Fruit fly (Drosophila melanogaster) whole organism, embryonic: Measurements from ENCODE around the gene dachs.

Experiments used
- Asciz ChIP-seq: fragments of 200-800 bp; sonication (Bioruptor generic); optimal IDR thresholded peaks from 2 replicates; lab custom pipeline; 2017; ENCODE audit warnings: missing biosample characterization, mild to moderate bottlenecking, missing genetic modification characterization, missing genetic modification reagents
- CG10654 ChIP-seq: fragments of 200-800 bp; sonication (Bioruptor generic); optimal IDR thresholded peaks from 2 replicates; lab custom pipeline; 2016; ENCODE audit warnings: missing biosample characterization, missing genetic modification characterization
- CG1233 ChIP-seq: fragments of 200-800 bp; sonication (Bioruptor generic); optimal IDR thresholded peaks from 4 replicates; lab custom pipeline; 2018; ENCODE audit warnings: missing biosample characterization, mild to moderate bottlenecking, missing genetic modification characterization
- CG14014 ChIP-seq: fragments of 200-800 bp; sonication (Bioruptor generic); IDR thresholded peaks from 2 replicates; pipeline ENCODE4 v1.3.6; 2022; ENCODE audit warnings: missing biosample characterization, missing genetic modification characterization
- CG15073 ChIP-seq: fragments of 200-800 bp; sonication (Bioruptor generic); optimal IDR thresholded peaks from 2 replicates; lab custom pipeline; 2016; ENCODE audit warnings: missing biosample characterization, missing genetic modification characterization
- CG15479 ChIP-seq: fragments of 200-800 bp; sonication (Bioruptor generic); optimal IDR thresholded peaks from 3 replicates; lab custom pipeline; 2019; ENCODE audit warnings: missing biosample characterization, mild to moderate bottlenecking, missing genetic modification characterization, moderate library complexity
- CG17568 ChIP-seq: fragments of 200-800 bp; sonication (Bioruptor generic); optimal IDR thresholded peaks from 2 replicates; lab custom pipeline; 2018; ENCODE audit warnings: missing biosample characterization, mild to moderate bottlenecking, missing genetic modification characterization, moderate library complexity
- CG18262 ChIP-seq: fragments of 200-800 bp; optimal IDR thresholded peaks from 3 replicates; lab custom pipeline; 2019; ENCODE audit warnings: missing biosample characterization, mild to moderate bottlenecking, missing genetic modification characterization, moderate library complexity
- CG18476 ChIP-seq: fragments of 200-800 bp; sonication (Bioruptor generic); optimal IDR thresholded peaks from 2 replicates; lab custom pipeline; 2016; ENCODE audit warnings: missing biosample characterization, mild to moderate bottlenecking, missing genetic modification characterization
- CG2202 ChIP-seq: fragments of 200-800 bp; sonication (Bioruptor generic); optimal IDR thresholded peaks from 2 replicates; lab custom pipeline; 2018; ENCODE audit warnings: missing biosample characterization, mild to moderate bottlenecking, missing genetic modification characterization
- CG32772 ChIP-seq: fragments of 200-800 bp; sonication (Bioruptor generic); IDR thresholded peaks from 2 replicates; pipeline ENCODE4 v1.3.6; 2022; ENCODE audit warnings: missing biosample characterization, missing genetic modification characterization
- CG34224 ChIP-seq: fragments of 200-800 bp; sonication (Bioruptor generic); IDR thresholded peaks from 3 replicates; pipeline ENCODE4 v1.3.6; 2022; ENCODE audit warnings: missing biosample characterization, missing genetic modification characterization; ENCODE audit not compliant: partially characterized antibody
- CG3847 ChIP-seq: fragments of 200-800 bp; sonication (Bioruptor generic); IDR thresholded peaks from 2 replicates; pipeline ENCODE4 v1.3.6; 2022; ENCODE audit warnings: missing biosample characterization, missing genetic modification characterization
- CG4282 ChIP-seq: fragments of 200-800 bp; sonication (Bioruptor generic); optimal IDR thresholded peaks from 2 replicates; lab custom pipeline; 2016; ENCODE audit warnings: missing biosample characterization, missing genetic modification characterization
- CG43689 ChIP-seq: fragments of 200-800 bp; sonication (Bioruptor generic); IDR thresholded peaks from 2 replicates; pipeline ENCODE4 v1.3.6; 2022; ENCODE audit warnings: missing biosample characterization, missing genetic modification characterization
- CG6272 ChIP-seq: fragments of 200-800 bp; sonication (Bioruptor generic); IDR thresholded peaks from 2 replicates; pipeline ENCODE4 v1.3.6; 2022; ENCODE audit warnings: missing biosample characterization, missing genetic modification characterization
- CG6683 ChIP-seq: fragments of 200-800 bp; sonication (Bioruptor generic); optimal IDR thresholded peaks from 2 replicates; lab custom pipeline; 2017; ENCODE audit warnings: missing biosample characterization, mild to moderate bottlenecking, missing genetic modification characterization, missing genetic modification reagents
- CG7372 ChIP-seq: fragments of 200-800 bp; sonication (Bioruptor generic); IDR thresholded peaks from 2 replicates; pipeline ENCODE4 v1.3.6; 2022; ENCODE audit warnings: missing biosample characterization, missing genetic modification characterization
- CG8944 ChIP-seq: fragments of 200-800 bp; sonication (Bioruptor generic); optimal IDR thresholded peaks from 3 replicates; lab custom pipeline; 2016; ENCODE audit warnings: missing biosample characterization, missing genetic modification characterization
- CG9609 ChIP-seq: fragments of 200-800 bp; sonication (Bioruptor generic); optimal IDR thresholded peaks from 3 replicates; lab custom pipeline; 2016; ENCODE audit warnings: missing biosample characterization, missing genetic modification characterization
- CG9797 ChIP-seq: fragments of 200-800 bp; sonication (Bioruptor generic); optimal IDR thresholded peaks from 3 replicates; lab custom pipeline; 2018; ENCODE audit warnings: missing biosample characterization, mild to moderate bottlenecking, missing genetic modification characterization
- D ChIP-seq, 2 experiments: fragments of 200-800 bp in 1 of 2; fragments of >200 bp in 1 of 2; sonication (Bioruptor generic) in 1 of 2; optimal IDR thresholded peaks; 2 replicates in 1 of 2; 3 replicates in 1 of 2; lab custom pipeline; 2017; ENCODE audit warnings: mild to moderate bottlenecking in 1 of 2, missing biosample characterization in 1 of 2, missing genetic modification characterization in 1 of 2, missing genetic modification reagents in 1 of 2
- Fer3 ChIP-seq: fragments of 200-800 bp; sonication (Bioruptor generic); optimal IDR thresholded peaks from 2 replicates; lab custom pipeline; 2018; ENCODE audit warnings: missing biosample characterization, mild to moderate bottlenecking, missing genetic modification characterization, moderate library complexity
- Med ChIP-seq: fragments of 200-800 bp; sonication (Bioruptor generic); peaks from one replicate; lab custom pipeline; 2016; ENCODE audit warnings: missing biosample characterization, missing genetic modification characterization, mild to moderate bottlenecking, inconsistent platforms, moderate library complexity
- Myb ChIP-seq: fragments of 200-800 bp; sonication (Bioruptor generic); optimal IDR thresholded peaks from 2 replicates; lab custom pipeline; 2016; ENCODE audit warnings: missing biosample characterization, missing genetic modification characterization
- NC2α ChIP-seq: fragments of 200-800 bp; sonication (Bioruptor generic); optimal IDR thresholded peaks from 2 replicates; lab custom pipeline; 2016; ENCODE audit warnings: missing biosample characterization, missing genetic modification characterization
- NFAT ChIP-seq: fragments of 200-800 bp; sonication (Bioruptor generic); IDR thresholded peaks from 2 replicates; pipeline ENCODE4 v1.3.6; 2022; ENCODE audit warnings: missing biosample characterization, missing genetic modification characterization
- Trl ChIP-seq, 3 experiments: fragments of >200 bp in 2 of 3; fragments of 200-800 bp in 1 of 3; sonication (Bioruptor generic) in 1 of 3; optimal IDR thresholded peaks; 2 replicates in 1 of 3; 3 replicates in 2 of 3; lab custom pipeline; 2016 to 2017; ENCODE audit warnings: missing biosample characterization in 1 of 3, missing genetic modification characterization in 1 of 3
- ab ChIP-seq: fragments of 200-800 bp; sonication (Bioruptor generic); optimal IDR thresholded peaks from 2 replicates; lab custom pipeline; 2016; ENCODE audit warnings: missing biosample characterization, missing genetic modification characterization
- ara ChIP-seq: fragments of 200-800 bp; sonication (Bioruptor generic); IDR thresholded peaks from 2 replicates; pipeline ENCODE4 v1.3.6; 2022; ENCODE audit warnings: missing biosample characterization, missing genetic modification characterization
- az2 ChIP-seq: fragments of 200-800 bp; sonication (Bioruptor generic); optimal IDR thresholded peaks from 3 replicates; lab custom pipeline; 2016; ENCODE audit warnings: missing biosample characterization, missing genetic modification characterization
- cad ChIP-seq: fragments of >200 bp; optimal IDR thresholded peaks from 2 replicates; lab custom pipeline; 2017; ENCODE audit warnings: missing biosample characterization, missing genetic modification characterization
- corto ChIP-seq: fragments of 200-800 bp; sonication (Bioruptor generic); optimal IDR thresholded peaks from 2 replicates; lab custom pipeline; 2016; ENCODE audit warnings: missing biosample characterization, mild to moderate bottlenecking, missing genetic modification characterization, moderate library complexity
- croc ChIP-seq: fragments of 200-800 bp; sonication (Bioruptor generic); conservative IDR thresholded peaks from 3 replicates; pipeline ENCODE4 v1.3.6; 2022; ENCODE audit warnings: missing biosample characterization, missing genetic modification characterization
- da ChIP-seq: fragments of 200-800 bp; sonication (Bioruptor generic); optimal IDR thresholded peaks from 2 replicates; lab custom pipeline; 2016; ENCODE audit warnings: missing biosample characterization, missing genetic modification characterization
- disco-r ChIP-seq: fragments of 200-800 bp; sonication (Bioruptor generic); optimal IDR thresholded peaks from 2 replicates; lab custom pipeline; 2016; ENCODE audit warnings: missing biosample characterization, missing genetic modification characterization
- dm ChIP-seq: fragments of 200-800 bp; sonication (Bioruptor generic); optimal IDR thresholded peaks from 3 replicates; lab custom pipeline; 2016; ENCODE audit warnings: missing biosample characterization, missing genetic modification characterization
- grau ChIP-seq: fragments of 200-800 bp; optimal IDR thresholded peaks from 3 replicates; lab custom pipeline; 2019; ENCODE audit warnings: missing biosample characterization, mild to moderate bottlenecking, missing genetic modification characterization, moderate library complexity
- h ChIP-seq: fragments of >200 bp; optimal IDR thresholded peaks from 2 replicates; lab custom pipeline; 2017
- jigr1 ChIP-seq: fragments of 200-800 bp; sonication (Bioruptor generic); IDR thresholded peaks from 3 replicates; pipeline ENCODE4 v1.3.6; 2022; ENCODE audit warnings: missing biosample characterization, missing genetic modification characterization
- kay ChIP-seq: fragments of 200-800 bp; sonication (Bioruptor generic); optimal IDR thresholded peaks from 2 replicates; lab custom pipeline; 2016; ENCODE audit warnings: missing biosample characterization, missing genetic modification characterization
- knrl ChIP-seq: fragments of 200-800 bp; sonication (Bioruptor generic); IDR thresholded peaks from 3 replicates; pipeline ENCODE4 v1.3.6; 2022; ENCODE audit warnings: missing biosample characterization, missing genetic modification characterization; ENCODE audit not compliant: partially characterized antibody
- mam ChIP-seq: fragments of 200-800 bp; sonication (Bioruptor generic); optimal IDR thresholded peaks from 3 replicates; lab custom pipeline; 2016; ENCODE audit warnings: missing biosample characterization, missing genetic modification characterization
- nerfin-2 ChIP-seq: fragments of 200-800 bp; sonication (Bioruptor generic); IDR thresholded peaks from 2 replicates; pipeline ENCODE4 v1.3.6; 2022; ENCODE audit warnings: missing biosample characterization, missing genetic modification characterization; ENCODE audit not compliant: partially characterized antibody
- org-1 ChIP-seq: fragments of 200-800 bp; sonication (Bioruptor generic); optimal IDR thresholded peaks from 2 replicates; lab custom pipeline; 2017; ENCODE audit warnings: missing biosample characterization, missing genetic modification characterization
- so ChIP-seq: fragments of 200-800 bp; sonication (Bioruptor generic); IDR thresholded peaks from 3 replicates; pipeline ENCODE4 v1.3.6; 2022; ENCODE audit warnings: missing biosample characterization, missing genetic modification characterization
- stc ChIP-seq: fragments of 200-800 bp; sonication (Bioruptor generic); IDR thresholded peaks from 2 replicates; pipeline ENCODE4 v1.3.6; 2022; ENCODE audit warnings: missing biosample characterization, missing genetic modification characterization
- trh ChIP-seq: fragments of 200-800 bp; sonication (Bioruptor generic); optimal IDR thresholded peaks from 2 replicates; lab custom pipeline; 2016; ENCODE audit warnings: missing biosample characterization, missing genetic modification characterization
- vvl ChIP-seq: fragments of 200-800 bp; sonication (Bioruptor generic); IDR thresholded peaks from 2 replicates; pipeline ENCODE4 v1.3.6; 2022; ENCODE audit warnings: missing biosample characterization, missing genetic modification characterization

Gene dachs

DNA sequence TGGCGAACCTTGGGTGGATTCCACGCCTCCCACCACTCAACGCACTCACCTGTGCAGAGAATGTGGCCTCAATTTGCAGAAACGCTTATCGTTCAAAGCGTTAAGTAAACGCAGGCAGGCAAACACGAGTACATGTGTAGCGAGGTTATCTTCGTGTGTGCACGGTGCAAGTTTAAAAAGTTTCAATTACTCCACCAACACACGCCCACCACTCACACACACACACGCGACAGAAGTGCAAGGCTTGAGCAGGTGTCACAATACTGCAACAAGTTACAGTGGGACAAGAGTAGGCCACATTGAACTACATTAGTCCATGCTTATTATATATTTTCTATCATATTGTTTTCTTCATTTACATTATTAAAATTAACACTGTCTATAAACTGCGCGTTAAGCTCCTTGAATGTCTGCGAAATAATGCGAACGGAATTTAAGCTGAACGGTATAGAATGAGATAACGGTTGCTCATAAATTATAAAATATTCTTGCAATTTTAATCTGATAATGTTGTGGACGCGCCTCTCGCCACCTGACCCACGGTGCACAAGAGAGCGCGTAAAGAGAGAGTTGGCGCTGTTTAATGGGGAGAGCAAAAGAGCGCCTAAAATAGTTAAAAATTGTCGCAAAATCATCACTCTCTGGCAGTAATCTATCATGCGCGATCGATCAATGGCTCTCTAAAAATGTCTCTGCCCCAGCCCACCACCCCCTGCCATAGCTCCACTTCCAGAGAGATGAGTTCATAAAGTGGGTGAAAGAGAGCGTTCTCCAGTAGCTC, 68.1 kb downstream of the dachs start (continued):
- TF ChIP-seq CG3847 (GFP tag; lab: Robert Waterston, UW): peak; percentile 84
- no peak for TF ChIP-seq CG15479 (GFP tag; lab: Kevin White, UChicago)
- TF ChIP-seq CG4282 (GFP tag; lab: Kevin White, UChicago): peak; percentile 71
- TF ChIP-seq CG9609: peak; percentile 72
- TF ChIP-seq org-1 (GFP tag; lab: Kevin White, UChicago): peak; percentile 93
- TF ChIP-seq CG8944: peak; percentile 69
- peak; percentile 79 for TF ChIP-seq CG6683 (GFP tag; lab: Kevin White, UChicago)
- TF ChIP-seq mam: peak; percentile 79
- peak; percentile 98 for TF ChIP-seq corto (GFP tag; lab: Kevin White, UChicago)
- peak; percentile 86 for TF ChIP-seq CG43689 (GFP tag; lab: Robert Waterston, UW)
- peak; percentile 57 for TF ChIP-seq NC2α (GFP tag; lab: Kevin White, UChicago)
- peak; percentile 92 to 96 for TF ChIP-seq Trl (optimal IDR thresholded peaks at IDR 0.05; lab: Kevin White, UChicago)
- TF ChIP-seq Trl (GFP tag; optimal IDR thresholded peaks at IDR 0.05; lab: Kevin White, UChicago): peak; percentile 82
- peak; percentile 75 for TF ChIP-seq dm
- peak; percentile 64 for TF ChIP-seq da (GFP tag; lab: Kevin White, UChicago)
- TF ChIP-seq Myb (GFP tag; lab: Kevin White, UChicago): peak; percentile 28
- peak; percentile 96 for TF ChIP-seq croc (GFP tag; lab: Robert Waterston, UW)
- TF ChIP-seq grau (tag; lab: Kevin White, UChicago): peak; percentile 95
- TF ChIP-seq CG17568: peak; percentile 94
- TF ChIP-seq D (optimal IDR thresholded peaks at IDR 0.05; lab: Kevin White, UChicago): no peak
- peak; percentile 96 for TF ChIP-seq D (GFP tag; optimal IDR thresholded peaks at IDR 0.05; lab: Kevin White, UChicago)
- TF ChIP-seq az2 (GFP tag; lab: Kevin White, UChicago): peak; percentile 95
- no peak for TF ChIP-seq ab (GFP tag; lab: Kevin White, UChicago)
- peak; percentile 94 for TF ChIP-seq CG18476 (GFP tag; lab: Kevin White, UChicago)
- peak; percentile 31; the same call in 2 of the 3 replicates for TF ChIP-seq CG34224 (GFP tag; lab: Robert Waterston, UW)
- TF ChIP-seq so (GFP tag; lab: Robert Waterston, UW): peak; percentile 96
- no peak for TF ChIP-seq h (lab: Kevin White, UChicago)
- TF ChIP-seq CG2202 (tag; lab: Kevin White, UChicago): peak; percentile 89
- peak; percentile 77 for TF ChIP-seq nerfin-2
- TF ChIP-seq knrl (GFP tag; lab: Robert Waterston, UW): peak; percentile 65; the same call in 1 of the 3 replicates
- TF ChIP-seq cad (GFP tag; lab: Kevin White, UChicago): no peak
- TF ChIP-seq stc (GFP tag; lab: Robert Waterston, UW): peak; percentile 98
- peak; percentile 88 for TF ChIP-seq disco-r (GFP tag; lab: Kevin White, UChicago)
- peak; percentile 93 for TF ChIP-seq Fer3 (tag; lab: Kevin White, UChicago)
- TF ChIP-seq NFAT (GFP tag; lab: Robert Waterston, UW): peak; percentile 73
- TF ChIP-seq kay (GFP tag; lab: Kevin White, UChicago): peak; percentile 82
- peak; percentile 50 for TF ChIP-seq CG9797 (GFP tag; lab: Kevin White, UChicago)
- TF ChIP-seq CG18262 (tag; lab: Kevin White, UChicago): peak; percentile 95
- TF ChIP-seq CG15073 (GFP tag; lab: Kevin White, UChicago): peak; percentile 65
- TF ChIP-seq ara (GFP tag; lab: Robert Waterston, UW): peak; percentile 91
- peak; percentile 90 for TF ChIP-seq CG10654 (GFP tag; lab: Kevin White, UChicago)
- TF ChIP-seq CG1233 (GFP tag; lab: Kevin White, UChicago): peak; percentile 93
- TF ChIP-seq CG32772: peak; percentile 94
- TF ChIP-seq vvl (GFP tag; lab: Robert Waterston, UW): peak; percentile 97
- peak; percentile 90 for TF ChIP-seq CG6272 (GFP tag; lab: Robert Waterston, UW)
- TF ChIP-seq CG14014: peak; percentile 86
- TF ChIP-seq jigr1: peak; percentile 97
- peak; percentile 97 for TF ChIP-seq Med (GFP tag; lab: Kevin White, UChicago)
- TF ChIP-seq CG7372 (GFP tag; lab: Robert Waterston, UW): peak; percentile 94
- peak; percentile 98 for TF ChIP-seq Asciz (GFP tag; lab: Kevin White, UChicago)
- TF ChIP-seq trh (GFP tag; lab: Kevin White, UChicago): peak; percentile 89
